Worm (Caenorhabditis elegans): ENCODE results near the gene ZC373.2.

The ZC373.2 gene

DNA sequence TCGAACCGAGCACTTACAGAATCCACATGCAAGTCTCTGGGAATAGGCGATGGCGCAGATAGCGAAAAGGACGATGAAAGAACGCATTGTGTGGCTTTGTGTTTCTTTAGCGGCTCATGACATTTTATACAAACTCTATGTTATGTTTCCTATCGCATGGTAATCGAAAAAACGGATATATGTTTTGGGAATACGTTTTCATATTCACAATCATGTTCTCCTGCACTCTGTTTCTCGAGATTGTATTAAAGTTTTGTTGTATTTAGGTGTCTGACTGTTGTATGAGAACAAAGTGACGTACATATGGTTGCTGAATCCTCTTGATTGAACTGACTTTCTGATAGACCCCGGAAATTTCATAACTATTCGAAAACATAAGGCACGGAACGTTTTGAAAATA, at the start of gene ZC373.2:
TSS of gene ZC373.2 (minus strand) at position 101 of the 400 bp plus-strand sequence.
- TF ChIP-seq unc-62 (GFP tag; optimal IDR thresholded peaks at IDR 0.05): no peak

DNA sequence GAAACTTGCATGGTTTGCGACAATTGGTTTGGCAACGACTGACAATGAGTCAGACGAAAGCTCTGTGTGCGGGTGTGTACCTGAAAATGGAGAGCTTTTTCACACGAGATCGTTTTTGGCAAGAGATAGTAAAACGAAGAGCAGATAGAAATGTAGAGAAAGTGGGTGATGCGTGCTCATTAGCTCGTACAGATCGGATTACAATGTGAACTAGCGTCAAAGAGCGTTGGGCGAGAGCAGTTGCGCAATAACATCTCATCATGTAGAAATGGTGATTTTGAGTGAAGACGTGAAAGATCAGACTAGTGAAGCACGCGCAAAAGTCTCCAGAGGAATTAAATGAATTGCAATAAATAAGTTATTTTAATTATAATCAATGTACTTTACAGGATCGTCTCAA, 36.9 kb upstream of the ZC373.2 start, which contains the start of gene flp-2:
TSS of gene flp-2 (minus strand) at position 101 of the 400 bp plus-strand sequence.
- TF ChIP-seq unc-62 (GFP tag; optimal IDR thresholded peaks at IDR 0.05): no peak

- TF ChIP-seq unc-62 (GFP tag; optimal IDR thresholded peaks at IDR 0.05): no peak
These were observed 34.6 kb upstream of the ZC373.2 start, which contains the start of gene flp-3 for ce11 chrX:10092864-10093263. Gene flp-3, minus strand, starts transcription at chrX:10092964.

DNA sequence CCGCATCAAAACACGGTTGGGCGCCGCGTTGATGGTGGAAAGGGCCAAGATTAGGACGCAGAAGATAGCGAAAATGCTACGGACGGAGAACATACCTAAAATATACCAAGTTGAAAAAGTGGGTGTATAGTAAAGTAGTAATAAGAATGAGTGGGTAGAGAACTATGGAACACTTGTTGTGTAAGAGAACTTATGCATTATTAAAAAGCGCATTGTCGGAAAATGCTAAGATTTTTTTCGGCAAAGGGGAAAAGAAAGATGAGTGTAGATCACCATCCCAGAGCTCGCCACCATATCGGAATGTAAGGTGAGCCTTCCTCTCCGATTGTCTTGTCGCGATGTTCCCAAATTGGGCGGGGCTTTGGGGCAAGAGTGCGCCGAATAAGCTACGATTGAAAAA, 29.6 kb upstream of the ZC373.2 start, which contains the start of gene flp-28:
TSS of gene flp-28 (minus strand) at position 101 of the 400 bp plus-strand sequence.
- TF ChIP-seq unc-62 (GFP tag; optimal IDR thresholded peaks at IDR 0.05): no peak

DNA sequence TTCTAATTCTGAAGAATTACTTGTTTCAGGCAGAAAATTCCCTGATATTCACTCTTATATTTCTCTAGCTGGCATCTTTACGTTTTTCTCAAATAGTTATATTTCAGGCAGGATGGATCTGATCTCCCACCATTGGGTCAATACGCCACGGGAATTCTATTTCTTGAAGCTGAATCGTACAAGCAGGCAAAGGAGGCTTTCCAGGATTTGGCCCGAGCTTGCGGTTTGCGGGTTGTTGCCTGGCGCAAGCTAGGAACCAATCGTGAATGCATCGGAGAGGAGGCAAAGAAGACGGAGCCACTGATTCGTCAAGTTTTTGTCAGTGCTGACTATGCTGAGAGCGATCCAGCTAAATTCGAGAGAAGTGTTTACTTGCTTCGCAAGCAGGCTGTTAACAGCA, 26.8 kb upstream of the ZC373.2 start:
- no peak for TF ChIP-seq unc-62 (GFP tag; optimal IDR thresholded peaks at IDR 0.05)

ce11 chrX:10084050-10084672, 25.9 kb upstream of the ZC373.2 start, which contains the start of gene W07E11.1:
Gene W07E11.1, plus strand, starts transcription at chrX:10084622.
- no peak for TF ChIP-seq unc-62 (GFP tag; optimal IDR thresholded peaks at IDR 0.05)

DNA sequence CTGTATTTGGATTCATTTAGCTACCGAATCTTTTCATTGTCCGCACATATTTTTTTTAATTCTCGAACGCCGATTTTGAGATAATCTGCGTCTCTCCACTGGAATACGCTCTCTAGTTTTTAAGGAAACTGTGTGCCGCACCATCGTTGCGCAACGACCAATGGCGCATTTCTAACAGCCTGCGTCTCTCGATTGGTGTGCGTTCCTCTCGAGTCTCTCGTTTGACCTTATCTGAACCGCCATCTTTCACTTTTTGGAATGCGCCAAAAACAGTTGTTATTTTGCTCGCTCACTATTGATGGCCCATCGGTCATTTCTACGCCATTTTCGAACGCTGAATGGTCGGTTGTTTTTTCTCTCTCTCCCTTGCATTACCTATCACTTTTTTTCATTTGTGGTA, 25.0 kb upstream of the ZC373.2 start:
- no peak for TF ChIP-seq unc-62 (GFP tag; optimal IDR thresholded peaks at IDR 0.05)

DNA sequence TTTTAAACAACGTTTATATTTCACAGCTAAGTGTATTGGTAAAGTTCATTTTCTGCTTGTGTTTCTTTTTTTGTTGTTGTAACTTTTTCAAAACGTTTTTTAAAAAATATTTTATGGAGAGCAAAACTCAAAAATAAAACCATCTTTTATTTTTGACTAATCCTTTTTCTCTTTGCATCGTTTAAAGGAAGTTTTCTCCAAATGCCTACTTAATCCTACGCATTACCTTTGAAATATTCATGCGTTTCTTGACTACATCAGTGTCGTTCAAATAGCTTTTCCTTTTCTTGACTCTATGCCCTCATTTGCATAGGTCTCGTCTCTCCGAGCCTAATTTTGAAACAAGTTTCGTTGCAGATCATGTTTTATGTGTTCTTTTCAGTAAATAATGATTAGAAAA, 22.8 kb upstream of the ZC373.2 start:
- TF ChIP-seq unc-62 (GFP tag; optimal IDR thresholded peaks at IDR 0.05): no peak

DNA sequence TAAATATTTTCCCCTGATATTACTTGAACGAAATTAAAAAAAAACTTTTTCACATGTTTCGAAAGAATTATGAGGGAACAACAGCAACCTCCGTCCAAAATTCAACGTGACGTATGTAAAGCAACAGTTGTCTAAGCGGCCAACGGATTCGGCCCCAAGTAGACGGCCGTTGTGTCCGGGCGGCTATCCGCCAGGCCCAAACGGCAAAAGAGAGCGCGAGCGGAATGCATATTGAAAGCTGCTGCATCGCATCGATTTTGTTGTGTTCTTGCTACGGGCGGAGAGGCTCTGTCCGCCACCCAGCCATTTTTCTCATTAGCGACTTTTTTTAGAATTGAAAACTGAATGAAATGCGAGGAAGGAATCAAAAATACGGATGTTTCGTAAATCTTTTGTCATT, 21.0 kb upstream of the ZC373.2 start:
- no peak for TF ChIP-seq unc-62 (GFP tag; optimal IDR thresholded peaks at IDR 0.05)

- TF ChIP-seq unc-62 (GFP tag; optimal IDR thresholded peaks at IDR 0.05): no peak
These were observed 20.4 kb upstream of the ZC373.2 start for ce11 chrX:10078637-10079036.

DNA sequence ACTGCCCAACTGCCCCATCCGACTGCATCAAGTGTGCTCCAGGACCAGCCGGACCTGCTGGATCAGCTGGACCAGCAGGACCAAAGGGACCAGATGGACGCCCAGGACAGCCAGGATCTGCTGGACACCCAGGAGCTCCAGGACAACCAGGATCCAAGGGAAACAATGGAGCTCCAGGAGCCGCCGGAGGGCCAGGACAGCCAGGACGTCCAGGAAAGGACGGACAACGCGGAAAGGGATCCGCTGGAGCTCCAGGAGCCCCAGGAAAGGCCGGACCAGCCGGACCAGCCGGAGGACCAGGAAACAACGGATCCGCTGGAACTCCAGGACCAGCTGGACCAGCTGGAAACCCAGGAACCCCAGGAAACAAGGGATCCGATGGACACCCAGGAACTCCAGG, 19.9 kb upstream of the ZC373.2 start:
- no peak for TF ChIP-seq unc-62 (GFP tag; optimal IDR thresholded peaks at IDR 0.05)

- TF ChIP-seq unc-62 (GFP tag; optimal IDR thresholded peaks at IDR 0.05): no peak
These were observed 19.1 kb upstream of the ZC373.2 start, which contains the start of gene col-176 for ce11 chrX:10077297-10077696. Gene col-176, plus strand, starts transcription at chrX:10077597.

DNA sequence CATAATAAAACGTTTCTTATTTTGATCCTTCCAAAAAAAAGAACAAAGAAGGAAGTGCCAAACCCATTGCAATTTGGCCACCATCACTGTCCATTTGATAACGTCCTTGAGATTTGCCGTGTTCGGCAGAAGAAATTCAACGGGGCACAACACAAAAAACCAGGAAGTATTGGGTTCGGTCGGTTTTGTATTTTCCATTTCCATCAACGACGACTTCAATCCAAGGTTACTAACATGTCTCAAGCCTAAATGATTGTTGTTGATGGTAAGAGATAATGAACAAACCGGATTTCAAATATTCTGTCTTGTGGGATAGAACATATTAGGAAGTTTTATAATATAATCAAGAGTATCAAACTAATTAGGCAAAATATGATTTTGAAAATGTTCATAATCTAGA, 18.1 kb upstream of the ZC373.2 start:
- TF ChIP-seq unc-62 (GFP tag; optimal IDR thresholded peaks at IDR 0.05): no peak

DNA sequence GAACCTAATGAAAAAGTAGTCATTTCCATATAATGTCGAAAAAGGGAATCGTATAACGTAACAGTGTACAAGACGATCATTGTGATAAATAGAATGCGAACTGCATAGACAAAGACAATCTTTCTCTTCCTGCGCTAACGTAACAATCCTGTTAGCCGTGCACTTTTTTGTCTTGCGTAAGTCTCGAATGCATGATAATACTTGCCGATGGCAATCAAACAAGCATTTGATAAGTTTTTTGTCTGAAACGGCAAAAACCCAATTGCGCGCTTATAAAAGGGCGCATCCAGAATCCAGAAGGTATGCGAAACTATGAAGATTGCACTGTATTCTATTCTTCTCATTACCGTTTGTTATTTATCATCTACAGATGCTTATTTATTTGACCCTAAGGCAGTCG, 16.8 kb upstream of the ZC373.2 start, which contains the start of gene dao-4:
TSS of gene dao-4 (plus strand) at position 301 of the 400 bp plus-strand sequence.
- TF ChIP-seq unc-62 (GFP tag; optimal IDR thresholded peaks at IDR 0.05): no peak

- TF ChIP-seq unc-62 (GFP tag; optimal IDR thresholded peaks at IDR 0.05): no peak
These were observed 16.0 kb upstream of the ZC373.2 start, which contains the start of gene ZC373.5 for ce11 chrX:10074233-10074632. Gene ZC373.5, minus strand, starts transcription at chrX:10074391.

ce11 chrX:10069692-10070091, 11.5 kb upstream of the ZC373.2 start, which contains the start of gene mlck-1:
Gene mlck-1, minus strand, starts transcription at chrX:10069792.
- TF ChIP-seq unc-62 (GFP tag; optimal IDR thresholded peaks at IDR 0.05): no peak

- TF ChIP-seq unc-62 (GFP tag; optimal IDR thresholded peaks at IDR 0.05): no peak
These were observed 10.2 kb upstream of the ZC373.2 start for ce11 chrX:10068468-10068867.

All from whole organism, dauer.